Worm (Caenorhabditis elegans) whole organism, early embryonic: ENCODE results near the gene cest-7.

Experiments
- B0310.2 ChIP-seq: sonication (generic microtip); optimal IDR thresholded peaks from 2 replicates; lab custom pipeline; 2016; ENCODE audit warnings: mild to moderate bottlenecking, missing genetic modification characterization, missing compliant biosample characterization
- F13C5.2 ChIP-seq: sonication (generic microtip); optimal IDR thresholded peaks from 2 replicates; lab custom pipeline; 2017; ENCODE audit warnings: mild to moderate bottlenecking, missing genetic modification characterization, inconsistent platforms, missing compliant biosample characterization
- aly-1 ChIP-seq: sonication (generic microtip); optimal IDR thresholded peaks from 2 replicates; lab custom pipeline; 2016; ENCODE audit warnings: missing genetic modification characterization, missing compliant biosample characterization
- ama-1 ChIP-seq: fragments of 150-350 bp; optimal IDR thresholded peaks from 2 replicates; lab custom pipeline; 2014
- ceh-13 ChIP-seq: fragments of 200-800 bp; sonication (Bioruptor generic); optimal IDR thresholded peaks from 2 replicates; lab custom pipeline; 2018; ENCODE audit warnings: mild to moderate bottlenecking, missing genetic modification characterization, missing compliant biosample characterization
- ceh-36 ChIP-seq: sonication (generic microtip); optimal IDR thresholded peaks from 2 replicates; lab custom pipeline; 2016; ENCODE audit warnings: missing genetic modification characterization, inconsistent platforms, missing compliant biosample characterization
- ets-7 ChIP-seq: sonication (generic microtip); optimal IDR thresholded peaks from 2 replicates; lab custom pipeline; 2016; ENCODE audit warnings: missing genotype, missing genetic modification characterization, missing compliant biosample characterization
- flt-1 ChIP-seq: fragments of 200-800 bp; sonication (Bioruptor generic); IDR thresholded peaks from 2 replicates; pipeline ENCODE4 v1.3.6; 2022; ENCODE audit warnings: missing genetic modification characterization, missing compliant biosample characterization
- hmbx-1 ChIP-seq: sonication (generic microtip); optimal IDR thresholded peaks from 2 replicates; lab custom pipeline; 2016; ENCODE audit warnings: mild to moderate bottlenecking, missing genetic modification characterization, missing compliant biosample characterization
- hmg-4 ChIP-seq: fragments of 200-800 bp; sonication (Bioruptor generic); optimal IDR thresholded peaks from 2 replicates; lab custom pipeline; 2018; ENCODE audit warnings: mild to moderate bottlenecking, missing genetic modification characterization, missing compliant biosample characterization
- hnd-1 ChIP-seq: sonication (generic microtip); optimal IDR thresholded peaks from 2 replicates; lab custom pipeline; 2016; ENCODE audit warnings: missing genetic modification characterization, missing compliant biosample characterization
- pes-1 ChIP-seq: fragments of 200-800 bp; sonication (Bioruptor generic); IDR thresholded peaks from 2 replicates; pipeline ENCODE4 v1.3.6; 2022; ENCODE audit warnings: missing genetic modification reagents, missing genetic modification characterization, missing compliant biosample characterization
- scrt-1 ChIP-seq: fragments of 200-800 bp; sonication (Bioruptor generic); IDR thresholded peaks from 2 replicates; pipeline ENCODE4 v1.3.6; 2022; ENCODE audit warnings: missing genetic modification characterization, missing compliant biosample characterization
- sea-1 ChIP-seq: fragments of 200-800 bp; sonication (Bioruptor generic); conservative IDR thresholded peaks from 2 replicates; pipeline ENCODE4 v1.3.6; 2022; ENCODE audit warnings: missing genetic modification characterization, missing compliant biosample characterization
- tbx-11 ChIP-seq: fragments of 200-800 bp; sonication (Bioruptor generic); IDR thresholded peaks from 2 replicates; pipeline ENCODE4 v1.3.6; 2022; ENCODE audit warnings: missing genetic modification characterization, missing compliant biosample characterization
- tbx-37 ChIP-seq: fragments of 200-800 bp; sonication (Bioruptor generic); conservative IDR thresholded peaks from 2 replicates; pipeline ENCODE4 v1.3.6; 2022; ENCODE audit warnings: missing genetic modification reagents, missing genetic modification characterization, missing compliant biosample characterization
- tra-4 ChIP-seq: sonication (generic microtip); optimal IDR thresholded peaks from 2 replicates; lab custom pipeline; 2017; ENCODE audit warnings: missing genetic modification characterization, missing compliant biosample characterization

cest-7 gene

DNA sequence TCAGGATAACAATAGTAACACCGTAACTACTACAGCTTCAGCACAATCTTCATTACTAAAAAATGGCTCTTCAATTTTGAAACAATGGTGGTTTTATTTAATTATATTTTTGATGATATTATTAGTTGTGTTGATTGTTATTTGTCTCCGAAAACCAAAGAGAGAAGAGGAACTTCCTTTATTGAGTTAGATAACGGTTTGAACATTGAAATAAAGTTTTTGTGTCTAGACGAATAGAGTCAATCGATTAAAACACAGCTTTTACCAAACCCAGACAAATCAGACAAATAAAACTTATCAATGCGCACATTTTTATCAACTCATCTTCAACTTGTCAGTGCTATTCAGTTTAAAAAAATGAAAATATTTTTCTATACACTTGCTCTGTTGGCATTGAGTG lies at the start of gene cest-7:
TSS of gene cest-7 (plus strand) at position 301 of the 400 bp plus-strand sequence.
- TF ChIP-seq hmbx-1, result no peak
- no peak for TF ChIP-seq sea-1 (GFP tag; lab: Robert Waterston, UW)
- TF ChIP-seq hnd-1 (tag; lab: Kevin White, UChicago), result no peak
- TF ChIP-seq B0310.2 (tag; lab: Kevin White, UChicago), result no peak
- TF ChIP-seq scrt-1 (GFP tag; lab: Robert Waterston, UW), result no peak
- TF ChIP-seq ama-1, result no peak
- no peak for TF ChIP-seq pes-1 (GFP tag; lab: Robert Waterston, UW)
- TF ChIP-seq tbx-11, result no peak
- no peak for TF ChIP-seq aly-1 (tag; lab: Kevin White, UChicago)
- no peak for TF ChIP-seq ceh-36 (tag; lab: Kevin White, UChicago)
- no peak for TF ChIP-seq tbx-37 (GFP tag; lab: Robert Waterston, UW)
- TF ChIP-seq flt-1 (GFP tag; lab: Robert Waterston, UW), result no peak
- TF ChIP-seq F13C5.2 (tag; lab: Kevin White, UChicago), result no peak
- no peak for TF ChIP-seq ceh-13 (GFP tag; lab: Kevin White, UChicago)
- TF ChIP-seq hmg-4 (GFP tag; lab: Kevin White, UChicago), result no peak
- TF ChIP-seq ets-7 (tag; lab: Kevin White, UChicago), result no peak
- no peak for TF ChIP-seq tra-4 (tag; lab: Kevin White, UChicago)

DNA sequence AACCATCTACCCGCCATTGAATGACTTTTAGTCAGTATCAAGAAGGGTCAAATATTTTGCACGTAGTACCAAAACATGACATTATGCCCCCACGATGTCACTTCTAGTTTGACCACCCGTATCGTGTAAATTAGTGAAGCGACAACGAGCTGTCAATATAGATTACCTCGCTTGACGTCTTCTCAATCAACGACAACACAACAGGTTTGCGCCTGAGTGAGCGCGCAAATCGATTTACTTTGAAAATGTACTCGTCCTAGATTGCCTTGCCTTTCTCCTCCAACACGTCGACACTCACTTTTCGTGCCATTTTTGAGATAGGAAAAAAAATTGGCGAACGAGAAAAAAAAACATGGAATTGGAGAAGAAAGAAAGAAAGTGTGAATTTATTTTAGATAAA lies 49.1 kb upstream of the cest-7 start:
- TF ChIP-seq hmbx-1 (no peak), B0310.2 (tag; lab: Kevin White, UChicago) (no peak), sea-1 (GFP tag; lab: Robert Waterston, UW) (no peak), ama-1 (no peak)

DNA sequence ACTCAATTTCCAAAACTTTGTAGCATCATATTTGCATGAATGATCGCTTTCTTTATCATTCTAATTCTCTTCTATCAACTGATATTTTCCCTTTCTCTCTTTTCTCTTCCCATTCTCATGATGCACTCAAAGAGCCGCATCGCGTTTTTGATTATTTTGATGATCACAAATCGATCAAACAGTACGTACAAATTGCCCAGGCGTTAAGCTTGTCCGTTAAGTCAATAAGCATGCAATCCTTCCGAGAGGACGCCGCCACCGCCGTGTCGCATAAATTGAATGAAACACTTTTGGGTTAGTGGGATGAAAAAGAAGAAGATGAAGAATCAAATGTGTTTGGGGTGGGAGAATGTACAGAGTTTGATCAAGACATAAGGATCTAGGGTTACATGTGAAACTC lies 48.1 kb upstream of the cest-7 start:
- TF ChIP-seq hnd-1 (tag; lab: Kevin White, UChicago), result no peak
- no peak for TF ChIP-seq hmg-4 (GFP tag; lab: Kevin White, UChicago)
- TF ChIP-seq tbx-37 (GFP tag; lab: Robert Waterston, UW), result no peak
- no peak for TF ChIP-seq flt-1 (GFP tag; lab: Robert Waterston, UW)
- no peak for TF ChIP-seq scrt-1 (GFP tag; lab: Robert Waterston, UW)
- TF ChIP-seq hmbx-1, result no peak
- TF ChIP-seq aly-1 (tag; lab: Kevin White, UChicago), result no peak

DNA sequence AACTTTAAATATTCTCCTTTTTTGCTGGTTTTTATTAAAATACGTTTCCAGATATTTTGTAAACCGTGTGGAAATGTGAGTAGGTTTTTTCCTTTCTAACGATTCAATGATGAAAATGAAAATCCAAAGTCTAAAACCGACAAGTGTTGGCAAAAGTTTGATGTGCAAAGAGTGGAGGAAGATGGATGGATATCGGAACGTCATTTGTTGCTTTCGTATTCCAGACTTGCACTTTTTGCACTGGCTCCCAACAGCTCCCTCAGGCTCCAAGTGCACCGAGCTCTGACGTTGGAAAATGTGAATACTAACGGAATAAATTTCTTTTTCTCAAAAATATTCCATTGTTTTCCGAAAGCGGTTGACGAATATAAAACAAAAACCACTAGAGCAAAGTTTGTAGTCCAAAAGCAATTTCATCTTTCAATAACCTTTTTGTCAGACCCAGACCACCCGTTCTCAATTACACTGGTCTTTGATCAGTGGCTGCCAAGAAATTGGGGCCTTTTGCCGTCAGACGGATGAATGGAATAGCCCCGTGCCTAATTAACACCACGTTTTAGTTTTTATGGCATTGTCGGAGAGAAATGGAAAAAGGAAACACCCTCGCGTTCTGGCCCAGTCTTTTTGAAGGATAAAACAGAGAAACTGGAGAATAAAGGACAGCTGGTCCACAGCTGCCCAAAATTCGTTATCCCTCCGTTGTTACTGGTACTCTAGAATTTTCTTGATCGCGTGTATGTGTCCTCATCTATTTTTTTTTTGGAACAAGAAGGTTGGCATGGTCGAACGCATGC lies 46.9 kb upstream of the cest-7 start:
- TF ChIP-seq hmg-4 (GFP tag; lab: Kevin White, UChicago) (peak; percentile 2), F13C5.2 (tag; lab: Kevin White, UChicago) (peak; percentile 25), hmbx-1 (no peak), tbx-11 (no peak), pes-1 (GFP tag; lab: Robert Waterston, UW) (peak; percentile 30; the same call in 1 of the 2 replicates), B0310.2 (tag; lab: Kevin White, UChicago) (no peak)

DNA sequence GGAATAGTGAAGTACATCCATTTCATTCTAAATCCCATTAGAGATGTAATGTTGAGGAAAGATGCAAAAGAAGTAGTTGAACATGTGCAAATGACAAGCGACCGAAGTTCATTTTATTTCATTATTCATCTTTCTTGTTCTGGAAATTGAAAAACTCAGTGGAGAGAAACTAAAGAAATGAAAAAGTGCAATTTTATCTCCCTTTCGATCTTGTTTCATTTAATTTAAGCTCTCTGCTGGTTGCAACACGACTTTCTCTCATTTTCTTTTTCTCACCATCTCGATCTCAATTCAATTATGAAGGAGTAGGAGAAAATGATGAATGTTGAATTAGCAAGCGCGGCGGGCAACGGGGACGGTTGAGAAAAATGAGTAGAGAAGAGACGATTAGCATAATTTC lies 45.4 kb upstream of the cest-7 start:
- no peak for TF ChIP-seq pes-1 (GFP tag; lab: Robert Waterston, UW)
- TF ChIP-seq flt-1 (GFP tag; lab: Robert Waterston, UW), result no peak
- no peak for TF ChIP-seq aly-1 (tag; lab: Kevin White, UChicago)
- no peak for TF ChIP-seq F13C5.2 (tag; lab: Kevin White, UChicago)
- TF ChIP-seq hmg-4 (GFP tag; lab: Kevin White, UChicago), result no peak
- TF ChIP-seq hmbx-1, result no peak
- TF ChIP-seq sea-1 (GFP tag; lab: Robert Waterston, UW), result no peak
- TF ChIP-seq tra-4 (tag; lab: Kevin White, UChicago), result no peak
- TF ChIP-seq tbx-37 (GFP tag; lab: Robert Waterston, UW), result no peak
- no peak for TF ChIP-seq ets-7 (tag; lab: Kevin White, UChicago)
- TF ChIP-seq scrt-1 (GFP tag; lab: Robert Waterston, UW), result no peak
- TF ChIP-seq ama-1, result no peak
- no peak for TF ChIP-seq B0310.2 (tag; lab: Kevin White, UChicago)

DNA sequence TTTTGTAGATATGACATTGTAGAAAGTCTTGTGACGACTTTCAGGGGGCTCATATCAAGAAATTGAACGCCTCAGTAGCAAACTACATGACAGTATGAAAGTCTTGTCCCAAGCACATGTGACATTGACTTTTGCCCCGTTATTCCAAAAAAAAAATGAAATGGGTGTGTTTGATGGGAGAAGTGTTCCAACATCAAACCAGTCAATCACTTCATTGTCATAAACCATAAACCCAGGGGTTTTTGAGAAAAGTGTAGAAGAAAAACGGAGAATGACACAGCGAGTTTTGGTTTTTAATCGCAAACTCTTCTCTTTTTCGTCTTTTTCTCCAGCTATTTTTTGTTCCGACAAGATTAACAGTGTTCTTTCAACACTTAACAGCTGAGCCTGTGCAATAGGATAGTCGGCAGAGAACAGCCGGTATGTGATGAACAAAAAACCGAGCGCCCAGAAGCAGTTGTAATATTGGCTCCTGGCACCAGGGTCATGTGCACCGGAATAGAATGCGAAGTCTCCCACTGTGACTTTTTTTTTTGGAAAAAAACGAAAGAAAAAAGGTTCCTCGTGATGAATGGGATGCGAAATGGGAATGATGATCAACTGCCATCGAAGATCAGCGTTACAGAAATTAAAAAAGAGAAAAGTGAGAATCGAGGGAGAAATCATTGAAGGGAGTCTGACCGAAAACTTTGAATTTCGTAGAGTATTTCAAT lies 43.7 kb upstream of the cest-7 start:
- TF ChIP-seq ama-1, result no peak
- no peak for TF ChIP-seq aly-1 (tag; lab: Kevin White, UChicago)

DNA sequence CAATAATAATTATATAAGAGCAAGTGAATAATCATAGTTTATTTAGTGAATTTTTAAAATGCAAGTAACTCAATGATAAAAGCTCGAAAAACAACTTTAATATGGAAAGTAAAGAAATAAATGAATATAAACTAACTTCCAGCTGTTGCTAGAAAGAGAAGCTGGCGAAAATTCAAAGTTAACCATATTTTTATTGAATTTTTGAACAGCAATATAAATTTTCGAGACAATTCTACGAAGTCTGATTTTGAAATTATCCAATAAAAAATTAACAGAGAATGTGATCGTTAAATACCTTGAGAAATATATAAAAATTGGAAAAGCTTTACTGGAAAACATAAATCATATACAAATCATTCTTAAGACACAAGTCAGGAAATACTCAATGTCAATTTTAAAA lies 43.2 kb upstream of the cest-7 start:
- no peak for TF ChIP-seq aly-1 (tag; lab: Kevin White, UChicago)
- no peak for TF ChIP-seq pes-1 (GFP tag; lab: Robert Waterston, UW)
- no peak for TF ChIP-seq hmg-4 (GFP tag; lab: Kevin White, UChicago)
- TF ChIP-seq ama-1, result no peak
- TF ChIP-seq flt-1 (GFP tag; lab: Robert Waterston, UW), result no peak
- TF ChIP-seq tbx-37 (GFP tag; lab: Robert Waterston, UW), result no peak
- no peak for TF ChIP-seq ceh-36 (tag; lab: Kevin White, UChicago)
- no peak for TF ChIP-seq tbx-11
- TF ChIP-seq hmbx-1, result no peak
- no peak for TF ChIP-seq sea-1 (GFP tag; lab: Robert Waterston, UW)
- TF ChIP-seq tra-4 (tag; lab: Kevin White, UChicago), result no peak
- no peak for TF ChIP-seq ets-7 (tag; lab: Kevin White, UChicago)
- no peak for TF ChIP-seq F13C5.2 (tag; lab: Kevin White, UChicago)
- TF ChIP-seq scrt-1 (GFP tag; lab: Robert Waterston, UW), result no peak
- no peak for TF ChIP-seq B0310.2 (tag; lab: Kevin White, UChicago)
